Fruit fly (Drosophila melanogaster) whole organism, prepupa: ENCODE measurements around the gene Sam-S.

Experiments used
- CG10631 ChIP-seq: fragments of 200-800 bp; sonication (Bioruptor generic); optimal IDR thresholded peaks from 2 replicates; lab custom pipeline; 2016; ENCODE audit warnings: missing biosample characterization, missing genetic modification characterization
- CG10669 ChIP-seq: fragments of 200-800 bp; sonication (Bioruptor generic); optimal IDR thresholded peaks from 3 replicates; lab custom pipeline; 2018; ENCODE audit warnings: missing biosample characterization, mild to moderate bottlenecking, missing genetic modification characterization, moderate library complexity
- CG11294 ChIP-seq: fragments of 200-800 bp; sonication (Bioruptor generic); IDR thresholded peaks from 2 replicates; pipeline ENCODE4 v1.3.6; 2022; ENCODE audit warnings: missing biosample characterization, missing genetic modification characterization
- CG11762 ChIP-seq: fragments of 200-800 bp; sonication (Bioruptor generic); optimal IDR thresholded peaks from 3 replicates; lab custom pipeline; 2016; ENCODE audit warnings: missing biosample characterization, missing genetic modification characterization; ENCODE audit not compliant: insufficient read depth
- CG11902 ChIP-seq: fragments of 200-800 bp; sonication (Bioruptor generic); optimal IDR thresholded peaks from 3 replicates; lab custom pipeline; 2016; ENCODE audit warnings: missing biosample characterization, missing genetic modification characterization
- CG1621 ChIP-seq: fragments of 200-800 bp; sonication (Bioruptor generic); optimal IDR thresholded peaks from 3 replicates; lab custom pipeline; 2018; ENCODE audit warnings: missing biosample characterization, mild to moderate bottlenecking, missing genetic modification characterization
- CG3032 ChIP-seq: fragments of 200-800 bp; optimal IDR thresholded peaks from 2 replicates; lab custom pipeline; 2019; ENCODE audit warnings: missing biosample characterization, mild to moderate bottlenecking, missing genetic modification characterization, moderate library complexity
- CG31627 ChIP-seq: fragments of 200-800 bp; sonication (Bioruptor generic); optimal IDR thresholded peaks from 3 replicates; lab custom pipeline; 2016; ENCODE audit warnings: missing biosample characterization, missing genetic modification characterization
- CG34406 ChIP-seq: fragments of 200-800 bp; sonication (Bioruptor generic); optimal IDR thresholded peaks from 3 replicates; lab custom pipeline; 2016; ENCODE audit warnings: missing biosample characterization, missing genetic modification characterization
- CG4318 ChIP-seq: fragments of 200-800 bp; sonication (Bioruptor generic); optimal IDR thresholded peaks from 3 replicates; lab custom pipeline; 2017; ENCODE audit warnings: missing biosample characterization, mild to moderate bottlenecking, missing genetic modification characterization
- CG6163 ChIP-seq: fragments of 200-800 bp; sonication (Bioruptor generic); IDR thresholded peaks from 3 replicates; pipeline ENCODE4 v1.3.6; 2022; ENCODE audit warnings: missing biosample characterization, missing genetic modification characterization
- CG6276 ChIP-seq: fragments of 200-800 bp; sonication (Bioruptor generic); optimal IDR thresholded peaks from 2 replicates; lab custom pipeline; 2017; ENCODE audit warnings: missing biosample characterization, mild to moderate bottlenecking, missing genetic modification characterization
- CG6792 ChIP-seq: fragments of 200-800 bp; sonication (Bioruptor generic); optimal IDR thresholded peaks from 3 replicates; lab custom pipeline; 2016; ENCODE audit warnings: missing biosample characterization, missing genetic modification characterization
- CG6808 ChIP-seq: fragments of 200-800 bp; sonication (Bioruptor generic); optimal IDR thresholded peaks from 3 replicates; lab custom pipeline; 2017; ENCODE audit warnings: missing biosample characterization, missing genetic modification characterization, mild to moderate bottlenecking, moderate library complexity, missing genetic modification reagents
- CG7368 ChIP-seq: fragments of 200-800 bp; sonication (Bioruptor generic); optimal IDR thresholded peaks from 3 replicates; lab custom pipeline; 2016; ENCODE audit warnings: missing biosample characterization, missing genetic modification characterization
- CG8119 ChIP-seq: fragments of 200-800 bp; sonication (Bioruptor generic); IDR thresholded peaks from 3 replicates; pipeline ENCODE4 v1.3.6; 2022; ENCODE audit warnings: missing biosample characterization, missing genetic modification characterization
- CG8632 ChIP-seq: fragments of 200-800 bp; sonication (Bioruptor generic); optimal IDR thresholded peaks from 3 replicates; lab custom pipeline; 2016; ENCODE audit warnings: missing biosample characterization, missing genetic modification characterization
- CG9139 ChIP-seq: fragments of 200-800 bp; sonication (Bioruptor generic); optimal IDR thresholded peaks from 3 replicates; lab custom pipeline; 2017; ENCODE audit warnings: missing biosample characterization, mild to moderate bottlenecking, missing genetic modification characterization
- Eip75B ChIP-seq: fragments of 200-800 bp; sonication (Bioruptor generic); optimal IDR thresholded peaks from 3 replicates; lab custom pipeline; 2016; ENCODE audit warnings: missing biosample characterization, missing genetic modification characterization
- Eip78C ChIP-seq: fragments of 200-800 bp; sonication (Bioruptor generic); peaks from one replicate; lab custom pipeline; 2016; ENCODE audit warnings: missing biosample characterization, missing genetic modification characterization
- Eip93F ChIP-seq: fragments of 200-800 bp; sonication (Bioruptor generic); optimal IDR thresholded peaks from 2 replicates; lab custom pipeline; 2016; ENCODE audit warnings: missing biosample characterization, mild to moderate bottlenecking, missing genetic modification characterization
- Ets96B ChIP-seq: fragments of 200-800 bp; optimal IDR thresholded peaks from 2 replicates; lab custom pipeline; 2019; ENCODE audit warnings: missing biosample characterization, mild to moderate bottlenecking, missing genetic modification characterization, moderate library complexity
- Gug ChIP-seq: fragments of 200-800 bp; sonication (Bioruptor generic); IDR thresholded peaks from 2 replicates; pipeline ENCODE4 v1.3.6; 2022; ENCODE audit warnings: missing biosample characterization, missing genetic modification characterization
- Hr38 ChIP-seq: sonication (Bioruptor generic); optimal IDR thresholded peaks from 2 replicates; lab custom pipeline; 2016; ENCODE audit warnings: missing biosample characterization, missing genetic modification characterization
- Hr39 ChIP-seq: fragments of 200-800 bp; sonication (Bioruptor generic); optimal IDR thresholded peaks from 2 replicates; lab custom pipeline; 2016; ENCODE audit warnings: missing biosample characterization, missing genetic modification characterization
- Hr4 ChIP-seq: fragments of 200-800 bp; sonication (Bioruptor generic); optimal IDR thresholded peaks from 3 replicates; lab custom pipeline; 2016; ENCODE audit warnings: missing biosample characterization, missing genetic modification characterization
- Lpt ChIP-seq: fragments of 200-800 bp; sonication (Bioruptor generic); optimal IDR thresholded peaks from 3 replicates; lab custom pipeline; 2016; ENCODE audit warnings: missing biosample characterization, missing genetic modification characterization
- Met ChIP-seq: fragments of 200-800 bp; sonication (Bioruptor generic); optimal IDR thresholded peaks from 3 replicates; lab custom pipeline; 2016; ENCODE audit warnings: missing biosample characterization, missing genetic modification characterization
- OdsH ChIP-seq: fragments of 200-800 bp; sonication (Bioruptor generic); optimal IDR thresholded peaks from 3 replicates; lab custom pipeline; 2016; ENCODE audit warnings: missing biosample characterization, missing genetic modification characterization
- Sox102F ChIP-seq: fragments of 200-800 bp; sonication (Bioruptor generic); optimal IDR thresholded peaks from 2 replicates; lab custom pipeline; 2016; ENCODE audit warnings: missing biosample characterization, mild to moderate bottlenecking, missing genetic modification characterization
- Sox14 ChIP-seq: fragments of 200-800 bp; sonication (Bioruptor generic); optimal IDR thresholded peaks from 3 replicates; lab custom pipeline; 2016; ENCODE audit warnings: missing biosample characterization, missing genetic modification characterization
- Sox15 ChIP-seq: fragments of 200-800 bp; sonication (Bioruptor generic); optimal IDR thresholded peaks from 3 replicates; lab custom pipeline; 2016; ENCODE audit warnings: missing biosample characterization, missing genetic modification characterization
- acj6 ChIP-seq: fragments of 200-800 bp; sonication (Bioruptor generic); optimal IDR thresholded peaks from 3 replicates; lab custom pipeline; 2016; ENCODE audit warnings: missing biosample characterization, missing genetic modification characterization
- cyc ChIP-seq: fragments of 200-800 bp; sonication (Bioruptor generic); optimal IDR thresholded peaks from 3 replicates; lab custom pipeline; 2016; ENCODE audit warnings: missing biosample characterization, missing genetic modification characterization
- dac ChIP-seq: fragments of 200-800 bp; sonication (Bioruptor generic); optimal IDR thresholded peaks from 2 replicates; lab custom pipeline; 2017; ENCODE audit warnings: missing biosample characterization, mild to moderate bottlenecking, missing genetic modification characterization
- eg ChIP-seq: fragments of 200-800 bp; sonication (Bioruptor generic); IDR thresholded peaks from 3 replicates; pipeline ENCODE4 v1.3.6; 2022; ENCODE audit warnings: missing biosample characterization, missing genetic modification characterization
- esn ChIP-seq: fragments of 200-800 bp; sonication (Bioruptor generic); optimal IDR thresholded peaks from 2 replicates; lab custom pipeline; 2016; ENCODE audit warnings: missing biosample characterization, mild to moderate bottlenecking, missing genetic modification characterization, moderate library complexity
- fd59A ChIP-seq: fragments of 200-800 bp; sonication (Bioruptor generic); optimal IDR thresholded peaks from 2 replicates; lab custom pipeline; 2017; ENCODE audit warnings: missing biosample characterization, mild to moderate bottlenecking, missing genetic modification characterization, missing genetic modification reagents
- fd85E ChIP-seq: fragments of 200-800 bp; sonication (Bioruptor generic); optimal IDR thresholded peaks from 3 replicates; lab custom pipeline; 2016; ENCODE audit warnings: missing biosample characterization, missing genetic modification characterization
- fkh ChIP-seq: fragments of 200-800 bp; sonication (Bioruptor generic); optimal IDR thresholded peaks from 3 replicates; lab custom pipeline; 2017; ENCODE audit warnings: missing biosample characterization, mild to moderate bottlenecking, missing genetic modification characterization, moderate library complexity
- pdm3 ChIP-seq: fragments of 200-800 bp; sonication (Bioruptor generic); optimal IDR thresholded peaks from 3 replicates; lab custom pipeline; 2016; ENCODE audit warnings: missing biosample characterization, missing genetic modification characterization
- salr ChIP-seq, 2 experiments: fragments of 200-800 bp; sonication (Bioruptor generic); optimal IDR thresholded peaks; 3 replicates each; lab custom pipeline; 2016 to 2018; ENCODE audit warnings: missing biosample characterization in 2 of 2, missing genetic modification characterization in 2 of 2, mild to moderate bottlenecking in 1 of 2
- spab ChIP-seq: fragments of 200-800 bp; sonication (Bioruptor generic); optimal IDR thresholded peaks from 2 replicates; lab custom pipeline; 2017; ENCODE audit warnings: missing biosample characterization, mild to moderate bottlenecking, missing genetic modification characterization, missing genetic modification reagents
- ss ChIP-seq, 2 experiments: fragments of 200-800 bp; sonication (Bioruptor generic); optimal IDR thresholded peaks; 2 replicates in 1 of 2; 3 replicates in 1 of 2; lab custom pipeline; 2017 to 2018; ENCODE audit warnings: mild to moderate bottlenecking in 2 of 2, missing biosample characterization in 2 of 2, missing genetic modification characterization in 2 of 2, moderate library complexity in 1 of 2
- svp ChIP-seq: fragments of 200-800 bp; sonication (Bioruptor generic); peaks from one replicate; lab custom pipeline; 2016; ENCODE audit warnings: missing biosample characterization, missing genetic modification characterization

Sam-S gene

dm6 chr2L:128296-128715 lies 21.6 kb downstream of the Sam-S start:
- TF ChIP-seq salr (GFP tag; optimal IDR thresholded peaks at IDR 0.05; lab: Kevin White, UChicago) (no peak), fkh (GFP tag; lab: Kevin White, UChicago) (peak; percentile 72), CG3032 (no peak), CG9139 (GFP tag; lab: Kevin White, UChicago) (peak; percentile 37), Sox102F (no peak), acj6 (GFP tag; lab: Kevin White, UChicago) (no peak), Eip75B (GFP tag; lab: Kevin White, UChicago) (no peak), Eip78C (GFP tag; lab: Kevin White, UChicago) (peak; percentile 76), ss (GFP tag; optimal IDR thresholded peaks at IDR 0.05; lab: Kevin White, UChicago) (peak in 1 of 2 experiments; percentile 62), CG34406 (GFP tag; lab: Kevin White, UChicago) (no peak), CG11762 (no peak), dac (GFP tag; lab: Kevin White, UChicago) (no peak), svp (GFP tag; lab: Kevin White, UChicago) (peak; percentile 16), CG8119 (GFP tag; lab: Robert Waterston, UW) (0 out of 3 replicates have a peak, but pooled peaks have one; percentile 14), Gug (no peak), CG8632 (no peak), fd85E (no peak), Met (no peak), CG31627 (GFP tag; lab: Kevin White, UChicago) (no peak), CG6808 (GFP tag; lab: Kevin White, UChicago) (peak; percentile 35), OdsH (GFP tag; lab: Kevin White, UChicago) (no peak), CG6163 (no peak), pdm3 (GFP tag; lab: Kevin White, UChicago) (no peak), CG6792 (GFP tag; lab: Kevin White, UChicago) (no peak), Ets96B (tag; lab: Kevin White, UChicago) (no peak), CG11294 (GFP tag; lab: Robert Waterston, UW) (no peak), CG10631 (GFP tag; lab: Kevin White, UChicago) (no peak), cyc (GFP tag; lab: Kevin White, UChicago) (no peak), Hr39 (GFP tag; lab: Kevin White, UChicago) (no peak), fd59A (no peak), CG7368 (GFP tag; lab: Kevin White, UChicago) (no peak), spab (GFP tag; lab: Kevin White, UChicago) (peak; percentile 5), eg (GFP tag; lab: Robert Waterston, UW) (peak; percentile 18; the same call in 1 of the 3 replicates), CG10669 (GFP tag; lab: Kevin White, UChicago) (no peak), CG6276 (GFP tag; lab: Kevin White, UChicago) (no peak), CG1621 (tag; lab: Kevin White, UChicago) (peak; percentile 89), Sox15 (GFP tag; lab: Kevin White, UChicago) (no peak), CG11902 (GFP tag; lab: Kevin White, UChicago) (no peak), Eip93F (GFP tag; lab: Kevin White, UChicago) (no peak), esn (GFP tag; lab: Kevin White, UChicago) (no peak), Hr4 (no peak), Hr38 (no peak), CG4318 (GFP tag; lab: Kevin White, UChicago) (no peak), Sox14 (peak; percentile 85), Lpt (GFP tag; lab: Kevin White, UChicago) (no peak)
